Worm (Caenorhabditis elegans) whole organism, L4 larva: ENCODE data around the gene B0547.2.

Source experiments
- F49E8.2 ChIP-seq: sonication (generic microtip); optimal IDR thresholded peaks from 2 replicates; lab custom pipeline; 2016; ENCODE audit warnings: missing compliant biosample characterization, mild to moderate bottlenecking, missing genetic modification characterization, borderline replicate concordance
- R02D3.7 ChIP-seq: fragments of 150-350 bp; sonication (generic microtip); optimal IDR thresholded peaks from 3 replicates; lab custom pipeline; 2014; ENCODE audit warnings: missing biosample characterization, missing genetic modification characterization
- T26A8.4 ChIP-seq: fragments of 200-800 bp; sonication (Bioruptor generic); IDR thresholded peaks from 2 replicates; pipeline ENCODE4 v1.3.6; 2022; ENCODE audit warnings: missing genetic modification characterization, missing compliant biosample characterization
- Y48G9A.11 ChIP-seq: fragments of 200-800 bp; sonication (Bioruptor generic); IDR thresholded peaks from 2 replicates; pipeline ENCODE4 v1.3.6; 2022; ENCODE audit warnings: missing genetic modification reagents, missing genetic modification characterization, missing compliant biosample characterization
- ZK337.2 ChIP-seq: fragments of 200-800 bp; sonication (Bioruptor generic); IDR thresholded peaks from 2 replicates; pipeline ENCODE4 v1.3.6; 2022; ENCODE audit warnings: missing genetic modification reagents, missing genetic modification characterization, missing compliant biosample characterization
- ama-1 ChIP-seq: fragments of 150-350 bp; optimal IDR thresholded peaks from 2 replicates; lab custom pipeline; 2014; ENCODE audit warnings: inconsistent platforms, mixed read lengths
- ceh-28 ChIP-seq: fragments of 150-350 bp; optimal IDR thresholded peaks from 2 replicates; lab custom pipeline; 2014; ENCODE audit warnings: missing biosample characterization, missing genetic modification reagents, missing genetic modification characterization
- cey-2 ChIP-seq: sonication (generic microtip); optimal IDR thresholded peaks from 3 replicates; lab custom pipeline; 2017; ENCODE audit warnings: missing genetic modification characterization, mild to moderate bottlenecking, missing compliant biosample characterization, antibody characterized with exemption, borderline replicate concordance; ENCODE audit not compliant: insufficient read depth
- daf-16 ChIP-seq, 3 experiments: sonication (generic microtip); optimal IDR thresholded peaks; 2 replicates each; lab custom pipeline; 2016 to 2017; ENCODE audit warnings: missing genetic modification characterization in 3 of 3, missing genetic modification reagents in 3 of 3, mild to moderate bottlenecking in 2 of 3, missing compliant biosample characterization in 2 of 3, missing biosample characterization in 1 of 3, moderate library complexity in 1 of 3
- dmd-6 ChIP-seq: fragments of 200-800 bp; sonication (Bioruptor generic); IDR thresholded peaks from 2 replicates; pipeline ENCODE4 v1.3.6; 2022; ENCODE audit warnings: missing genetic modification reagents, missing genetic modification characterization, missing compliant biosample characterization
- dmd-9 ChIP-seq: fragments of 200-800 bp; sonication (Bioruptor generic); IDR thresholded peaks from 2 replicates; pipeline ENCODE4 v1.3.6; 2022; ENCODE audit warnings: missing genetic modification reagents, missing genetic modification characterization, missing compliant biosample characterization
- egl-27 ChIP-seq: sonication (generic microtip); optimal IDR thresholded peaks from 3 replicates; lab custom pipeline; 2017; ENCODE audit warnings: missing biosample characterization, missing genetic modification reagents, missing genetic modification characterization
- fkh-10 ChIP-seq: fragments of 150-350 bp; optimal IDR thresholded peaks from 2 replicates; lab custom pipeline; 2014; ENCODE audit warnings: missing biosample characterization, missing genetic modification reagents, missing genetic modification characterization
- hlh-11 ChIP-seq: fragments of 200-800 bp; sonication (Bioruptor generic); optimal IDR thresholded peaks from 2 replicates; lab custom pipeline; 2018; ENCODE audit warnings: mild to moderate bottlenecking, missing genetic modification characterization, missing compliant biosample characterization
- lin-15B ChIP-seq: fragments of 150-350 bp; sonication (generic microtip); optimal IDR thresholded peaks from 3 replicates; lab custom pipeline; 2014; ENCODE audit warnings: missing biosample characterization, missing genetic modification characterization
- lin-38 ChIP-seq: fragments of 200-800 bp; sonication (Bioruptor generic); IDR thresholded peaks from 2 replicates; pipeline ENCODE4 v1.3.6; 2022; ENCODE audit warnings: missing genetic modification reagents, missing genetic modification characterization, missing compliant biosample characterization
- lsy-2 ChIP-seq, 2 experiments: fragments of 150-350 bp in 1 of 2; sonication (generic microtip) in 1 of 2; optimal IDR thresholded peaks; 2 replicates each; lab custom pipeline; 2014 to 2017; ENCODE audit warnings: missing biosample characterization in 2 of 2, missing genetic modification characterization in 2 of 2
- madf-5 ChIP-seq, 2 experiments: fragments of 200-800 bp; sonication (Bioruptor generic); IDR thresholded peaks; 2 replicates each; pipeline ENCODE4 v1.3.6; 2022; ENCODE audit warnings: missing compliant biosample characterization in 2 of 2, missing genetic modification characterization in 2 of 2
- mes-2 ChIP-seq: sonication (generic microtip); optimal IDR thresholded peaks from 2 replicates; lab custom pipeline; 2016; ENCODE audit warnings: missing genotype, mild to moderate bottlenecking, missing genetic modification characterization, missing compliant biosample characterization; ENCODE audit not compliant: poor library complexity, severe bottlenecking
- mxl-2 ChIP-seq: fragments of 200-800 bp; sonication (Bioruptor generic); conservative IDR thresholded peaks from 2 replicates; pipeline ENCODE4 v1.3.6; 2022; ENCODE audit warnings: missing genetic modification reagents, missing genetic modification characterization, missing compliant biosample characterization
- nhr-102 ChIP-seq: sonication (generic microtip); optimal IDR thresholded peaks from 2 replicates; lab custom pipeline; 2016; ENCODE audit warnings: mild to moderate bottlenecking, missing genetic modification characterization, moderate library complexity, missing compliant biosample characterization
- nhr-11 ChIP-seq: fragments of 150-350 bp; optimal IDR thresholded peaks from 2 replicates; lab custom pipeline; 2014; ENCODE audit warnings: missing biosample characterization, missing genetic modification characterization
- nhr-111 ChIP-seq: fragments of 200-800 bp; sonication (Bioruptor generic); optimal IDR thresholded peaks from 2 replicates; lab custom pipeline; 2018; ENCODE audit warnings: mild to moderate bottlenecking, missing genetic modification characterization, missing compliant biosample characterization
- nhr-237 ChIP-seq: sonication (generic microtip); optimal IDR thresholded peaks from 2 replicates; lab custom pipeline; 2017; ENCODE audit warnings: missing biosample characterization, missing genetic modification characterization
- nhr-25 ChIP-seq: sonication (generic microtip); optimal IDR thresholded peaks from 2 replicates; lab custom pipeline; 2017; ENCODE audit warnings: missing genetic modification characterization, mild to moderate bottlenecking, missing compliant biosample characterization, antibody characterized with exemption, moderate library complexity, borderline replicate concordance; ENCODE audit not compliant: insufficient read depth
- nhr-28 ChIP-seq: fragments of 150-350 bp; optimal IDR thresholded peaks from 2 replicates; lab custom pipeline; 2014; ENCODE audit warnings: missing biosample characterization, missing genetic modification characterization
- nhr-77 ChIP-seq: fragments of 150-350 bp; optimal IDR thresholded peaks from 2 replicates; lab custom pipeline; 2014; ENCODE audit warnings: missing biosample characterization, missing genetic modification characterization
- pha-4 ChIP-seq, 2 experiments: fragments of 150-350 bp in 1 of 2; fragments of 200-800 bp in 1 of 2; sonication (Bioruptor generic) in 1 of 2; IDR thresholded peaks in 1 of 2; optimal IDR thresholded peaks in 1 of 2; 2 replicates each; pipeline versions ENCODE4 v1.3.6 to Lab custom; 2014 to 2022; ENCODE audit warnings: missing genetic modification characterization in 2 of 2, missing genetic modification reagents in 2 of 2, missing biosample characterization in 1 of 2, missing compliant biosample characterization in 1 of 2
- skn-1 ChIP-seq: fragments of 150-350 bp; optimal IDR thresholded peaks from 2 replicates; lab custom pipeline; 2014; ENCODE audit warnings: missing biosample characterization, missing genetic modification characterization
- snpc-4 ChIP-seq: fragments of 150-350 bp; optimal IDR thresholded peaks from 2 replicates; lab custom pipeline; 2014; ENCODE audit warnings: missing biosample characterization, missing genetic modification characterization
- spr-1 ChIP-seq: sonication (generic microtip); optimal IDR thresholded peaks from 2 replicates; lab custom pipeline; 2016; ENCODE audit warnings: mild to moderate bottlenecking, missing genetic modification characterization, missing compliant biosample characterization
- tag-97 ChIP-seq: fragments of 200-800 bp; sonication (Bioruptor generic); IDR thresholded peaks from 2 replicates; pipeline ENCODE4 v1.3.6; 2022; ENCODE audit warnings: missing genetic modification characterization, missing compliant biosample characterization
- tra-1 ChIP-seq: fragments of 200-800 bp; sonication (Bioruptor generic); IDR thresholded peaks from 2 replicates; pipeline ENCODE4 v1.3.6; 2022; ENCODE audit warnings: missing genetic modification reagents, missing genetic modification characterization, missing compliant biosample characterization
- unc-130 ChIP-seq: sonication (generic microtip); optimal IDR thresholded peaks from 2 replicates; lab custom pipeline; 2016; ENCODE audit warnings: missing genetic modification reagents, missing genetic modification characterization, missing compliant biosample characterization
- unc-39 ChIP-seq: sonication (generic microtip); optimal IDR thresholded peaks from 2 replicates; lab custom pipeline; 2017; ENCODE audit warnings: missing biosample characterization, missing genetic modification characterization
- unc-62 ChIP-seq, 3 experiments: fragments of 150-350 bp in 1 of 3; sonication (generic microtip); optimal IDR thresholded peaks in 2 of 3; peaks in 1 of 3; 1 replicate in 1 of 3; 2 replicates in 2 of 3; lab custom pipeline; 2014 to 2017; ENCODE audit warnings: missing biosample characterization in 3 of 3, missing genetic modification characterization in 3 of 3, missing genetic modification reagents in 3 of 3, missing genotype in 1 of 3
- vab-7 ChIP-seq: fragments of 200-800 bp; sonication (Bioruptor generic); IDR thresholded peaks from 2 replicates; pipeline ENCODE4 v1.3.6; 2022; ENCODE audit warnings: missing genetic modification reagents, missing genetic modification characterization, missing compliant biosample characterization
- zfp-2 ChIP-seq: sonication (generic microtip); optimal IDR thresholded peaks from 2 replicates; lab custom pipeline; 2016; ENCODE audit warnings: mild to moderate bottlenecking, missing genetic modification characterization, missing compliant biosample characterization
- zip-2 ChIP-seq: fragments of 150-350 bp; optimal IDR thresholded peaks from 2 replicates; lab custom pipeline; 2014; ENCODE audit warnings: missing biosample characterization, missing genetic modification characterization

The B0547.2 gene

ce11 chrIV:5630156-5630555 lies 15.6 kb upstream of the B0547.2 start, which contains the start of gene srd-12:
TSS of gene srd-12 (minus strand) at chrIV:5630256.
- no peak for TF ChIP-seq nhr-25
- TF ChIP-seq madf-5 (GFP tag; IDR thresholded peaks at IDR 0.05; lab: Robert Waterston, UW): no peak
- TF ChIP-seq tra-1: no peak
- no peak for TF ChIP-seq F49E8.2 (tag; lab: Kevin White, UChicago)
- TF ChIP-seq snpc-4 (tag; lab: Kevin White, UChicago): no peak
- TF ChIP-seq cey-2: no peak
- TF ChIP-seq hlh-11 (tag; lab: Kevin White, UChicago): no peak
- no peak for TF ChIP-seq daf-16 (GFP tag; optimal IDR thresholded peaks at IDR 0.05; lab: Kevin White, UChicago)
- TF ChIP-seq daf-16 (tag; optimal IDR thresholded peaks at IDR 0.05; lab: Kevin White, UChicago): no peak
- no peak for TF ChIP-seq Y48G9A.11 (GFP tag; lab: Robert Waterston, UW)
- TF ChIP-seq, all 104 proteins: peak for 0

ce11 chrIV:5631628-5632027 lies 14.2 kb upstream of the B0547.2 start, which contains the start of gene ttbk-8.2:
TSS of gene ttbk-8.2 (plus strand) at chrIV:5631928.
- TF ChIP-seq pha-4 (GFP tag; IDR thresholded peaks at IDR 0.05; lab: Robert Waterston, UW): no peak
- TF ChIP-seq pha-4 (tag; optimal IDR thresholded peaks at IDR 0.05; lab: Kevin White, UChicago): no peak
- no peak for TF ChIP-seq skn-1 (tag; lab: Kevin White, UChicago)
- no peak for TF ChIP-seq unc-62 (GFP tag; optimal IDR thresholded peaks at IDR 0.05 in 1 of 2; lab: Kevin White, UChicago)
- no peak for TF ChIP-seq unc-62 (tag; optimal IDR thresholded peaks at IDR 0.05; lab: Kevin White, UChicago)
- TF ChIP-seq nhr-237: no peak
- TF ChIP-seq zip-2: no peak
- no peak for TF ChIP-seq lsy-2 (tag; optimal IDR thresholded peaks at IDR 0.05; lab: Kevin White, UChicago)
- TF ChIP-seq T26A8.4 (GFP tag; lab: Robert Waterston, UW): no peak
- TF ChIP-seq R02D3.7 (tag; lab: Kevin White, UChicago): no peak
- no peak for TF ChIP-seq madf-5 (GFP tag; IDR thresholded peaks at IDR 0.05; lab: Robert Waterston, UW)
- no peak for TF ChIP-seq snpc-4 (tag; lab: Kevin White, UChicago)
- no peak for TF ChIP-seq ceh-28 (tag; lab: Kevin White, UChicago)
- TF ChIP-seq egl-27 (tag; lab: Kevin White, UChicago): no peak
- no peak for TF ChIP-seq Y48G9A.11 (GFP tag; lab: Robert Waterston, UW)
- TF ChIP-seq nhr-102 (tag; lab: Kevin White, UChicago): no peak
- TF ChIP-seq nhr-28 (tag; lab: Kevin White, UChicago): no peak
- TF ChIP-seq zfp-2 (tag; lab: Kevin White, UChicago): no peak
- no peak for TF ChIP-seq ZK337.2 (GFP tag; lab: Robert Waterston, UW)
- TF ChIP-seq F49E8.2 (tag; lab: Kevin White, UChicago): no peak
- no peak for TF ChIP-seq mxl-2 (GFP tag; lab: Robert Waterston, UW)

ce11 chrIV:5632536-5632935 lies 13.3 kb upstream of the B0547.2 start:
- TF ChIP-seq unc-130 (GFP tag; lab: Kevin White, UChicago) (no peak), unc-62 (GFP tag; optimal IDR thresholded peaks at IDR 0.05 in 1 of 2; lab: Kevin White, UChicago) (peak in 1 of 2 experiments; percentile 96), unc-62 (tag; optimal IDR thresholded peaks at IDR 0.05; lab: Kevin White, UChicago) (no peak), unc-39 (tag; lab: Kevin White, UChicago) (no peak), egl-27 (tag; lab: Kevin White, UChicago) (no peak)

DNA sequence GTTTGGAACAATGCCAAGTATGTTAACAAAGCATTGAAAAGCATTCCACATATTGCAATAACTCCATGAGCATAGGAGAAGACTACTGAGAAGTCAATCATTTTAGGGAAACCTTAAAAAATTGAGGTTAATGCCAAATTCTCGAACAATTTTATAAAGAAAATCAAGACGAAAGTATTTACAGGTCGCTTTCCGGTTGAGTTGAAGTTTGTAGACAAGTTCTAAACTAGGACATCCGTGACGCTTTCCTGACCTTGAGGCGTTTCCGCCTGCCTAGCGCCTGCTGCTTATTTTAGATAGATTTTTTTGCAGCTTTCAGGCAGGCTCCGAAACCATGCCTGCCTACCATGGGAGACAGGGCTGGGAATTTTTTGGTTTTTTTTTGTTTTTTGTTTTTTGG lies 10.3 kb upstream of the B0547.2 start, which contains the start of gene srd-13:
Gene srd-13 (minus strand): TSS at position 101 of the 400 bp plus-strand sequence.
- TF ChIP-seq nhr-11 (tag; lab: Kevin White, UChicago): no peak
- no peak for TF ChIP-seq zip-2
- no peak for TF ChIP-seq dmd-9 (GFP tag; lab: Robert Waterston, UW)
- no peak for TF ChIP-seq zfp-2 (tag; lab: Kevin White, UChicago)
- no peak for TF ChIP-seq nhr-102 (tag; lab: Kevin White, UChicago)
- no peak for TF ChIP-seq vab-7
- no peak for TF ChIP-seq tra-1
- TF ChIP-seq nhr-111 (GFP tag; lab: Kevin White, UChicago): no peak
- no peak for TF ChIP-seq T26A8.4 (GFP tag; lab: Robert Waterston, UW)
- TF ChIP-seq ama-1 (lab: Kevin White, UChicago): no peak
- TF ChIP-seq fkh-10 (GFP tag; lab: Kevin White, UChicago): no peak
- TF ChIP-seq tag-97 (GFP tag; lab: Robert Waterston, UW): no peak
- no peak for TF ChIP-seq mes-2 (tag; lab: Kevin White, UChicago)
- TF ChIP-seq lin-38: no peak
- TF ChIP-seq lin-15B (tag; lab: Kevin White, UChicago): no peak
- TF ChIP-seq dmd-6 (GFP tag; lab: Robert Waterston, UW): no peak
- TF ChIP-seq spr-1: no peak
- TF ChIP-seq Y48G9A.11 (GFP tag; lab: Robert Waterston, UW): no peak
- no peak for TF ChIP-seq nhr-77 (tag; lab: Kevin White, UChicago)
- TF ChIP-seq, all 104 proteins: peak for 0
